Fruit fly (Drosophila melanogaster): ENCODE results near the gene CG9692.

The CG9692 gene

DNA sequence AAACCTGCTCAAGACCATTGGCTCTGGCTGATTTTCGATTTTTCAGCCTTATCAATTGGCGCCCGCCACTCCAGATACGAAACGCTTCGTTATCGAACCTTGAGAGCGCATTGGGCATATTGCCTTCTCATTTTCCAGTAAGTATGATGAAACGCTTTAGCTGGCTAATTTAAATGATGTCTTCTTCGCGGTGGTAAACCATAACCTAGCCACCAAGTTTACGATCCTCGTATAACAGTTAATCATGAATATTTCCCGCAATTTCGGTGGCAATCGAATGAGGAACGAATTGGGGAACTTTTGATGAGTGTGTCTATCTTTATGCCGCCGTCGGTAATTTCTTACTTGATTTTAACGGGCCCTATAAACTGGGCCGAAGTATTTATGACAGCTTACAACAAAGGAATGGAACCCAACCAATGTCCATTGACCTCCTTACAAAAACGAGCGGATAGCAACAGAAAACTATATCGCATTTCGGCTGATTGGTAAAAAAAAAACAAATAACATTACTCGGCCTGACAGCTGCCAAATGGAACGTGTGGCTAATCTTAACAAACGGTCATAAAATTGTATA, 38.3 kb upstream of the CG9692 start (continued):
- peak; percentile 4 for TF ChIP-seq Deaf1 (tag; optimal IDR thresholded peaks at IDR 0.05)
- TF ChIP-seq Fer3 (tag; optimal IDR thresholded peaks at IDR 0.05) = no peak
- peak; percentile 23 for TF ChIP-seq CG2678 (tag; optimal IDR thresholded peaks at IDR 0.05)
- peak; percentile 68 for TF ChIP-seq CG34376 (GFP tag; optimal IDR thresholded peaks at IDR 0.05)
- no peak for TF ChIP-seq ash1 (GFP tag; optimal IDR thresholded peaks at IDR 0.05)
- no peak for TF ChIP-seq mirr (GFP tag; optimal IDR thresholded peaks at IDR 0.05)
- TF ChIP-seq maf-S (GFP tag; optimal IDR thresholded peaks at IDR 0.05) = no peak
- TF ChIP-seq Med (GFP tag) = no peak
- no peak for TF ChIP-seq dysf (GFP tag; IDR thresholded peaks at IDR 0.05)
- no peak for TF ChIP-seq CG11695 (GFP tag; IDR thresholded peaks at IDR 0.05)
- no peak for TF ChIP-seq Spps (tag; optimal IDR thresholded peaks at IDR 0.05)
- TF ChIP-seq CG9932 (GFP tag; IDR thresholded peaks at IDR 0.05) = 0 out of 2 replicates have a peak, but pooled peaks have one; percentile 11
- no peak for TF ChIP-seq CG7271 (tag; optimal IDR thresholded peaks at IDR 0.05)
- no peak for TF ChIP-seq Pdp1 (GFP tag; optimal IDR thresholded peaks at IDR 0.05)
- TF ChIP-seq ci (GFP tag; IDR thresholded peaks at IDR 0.05) = no peak
- no peak for TF ChIP-seq chm (GFP tag; IDR thresholded peaks at IDR 0.05)
- peak; percentile 90 for TF ChIP-seq sd (tag; optimal IDR thresholded peaks at IDR 0.05)
- peak; percentile 24 for TF ChIP-seq Nf-YC (tag; optimal IDR thresholded peaks at IDR 0.05)
- TF ChIP-seq CG9817 (tag; optimal IDR thresholded peaks at IDR 0.05) = no peak
- TF ChIP-seq CG17186 (GFP tag; optimal IDR thresholded peaks at IDR 0.05) = no peak
- TF ChIP-seq MBD-R2 (GFP tag; IDR thresholded peaks at IDR 0.05) = no peak
- TF ChIP-seq CG12219 (GFP tag; optimal IDR thresholded peaks at IDR 0.05) = no peak
- no peak for TF ChIP-seq unpg (GFP tag; optimal IDR thresholded peaks at IDR 0.05)

DNA sequence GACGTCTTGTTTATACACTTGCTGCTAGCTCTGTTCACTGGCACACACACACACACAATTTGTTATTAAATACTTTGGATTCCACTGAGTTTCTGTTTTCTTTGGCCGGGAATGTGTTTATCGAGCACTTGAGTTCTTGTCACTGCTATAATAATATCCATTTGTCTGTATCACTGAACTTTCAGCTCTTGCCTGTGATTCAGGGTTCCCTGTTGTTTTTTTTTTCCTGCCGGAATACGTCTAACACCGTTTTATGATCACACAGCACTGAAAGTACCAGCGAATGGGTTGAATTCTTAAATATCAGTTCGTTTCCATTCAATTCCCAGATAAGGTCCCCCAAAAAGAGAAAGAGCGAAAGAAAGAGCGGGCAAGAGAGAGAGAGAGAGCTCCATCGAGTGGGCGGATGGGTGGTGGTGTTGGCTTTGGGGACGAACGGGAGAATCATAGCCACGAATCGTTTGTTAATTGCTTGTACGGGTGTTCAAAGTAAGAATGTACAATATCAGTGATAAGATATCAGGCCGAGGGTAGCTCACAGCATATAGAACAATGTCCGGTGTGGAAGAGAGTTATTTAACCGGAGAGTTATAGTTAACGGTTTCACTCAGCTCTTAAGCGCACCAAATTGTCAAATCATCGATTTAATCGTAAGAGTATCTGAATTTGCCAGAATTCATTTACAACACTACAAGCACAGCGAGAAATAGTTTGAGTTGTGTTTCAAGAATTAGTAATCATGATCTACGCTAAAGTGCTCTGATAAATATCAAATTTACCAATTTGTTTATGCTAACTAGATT, 36.9 kb upstream of the CG9692 start, which contains the start of gene Galphaf:
Gene Galphaf, minus strand, starts transcription at position 272 of the 803 bp plus-strand sequence.
- TF ChIP-seq Lim3 (GFP tag; IDR thresholded peaks at IDR 0.05) (0 out of 2 replicates have a peak, but pooled peaks have one; percentile 9), sens (GFP tag) (peak; percentile 52), nmo (GFP tag; optimal IDR thresholded peaks at IDR 0.05) (no peak), crc (GFP tag; optimal IDR thresholded peaks at IDR 0.05) (no peak), CG10543 (GFP tag; optimal IDR thresholded peaks at IDR 0.05) (peak; percentile 68), tio (GFP tag; optimal IDR thresholded peaks at IDR 0.05) (no peak), NC2α (GFP tag; optimal IDR thresholded peaks at IDR 0.05) (no peak), CG7271 (tag; optimal IDR thresholded peaks at IDR 0.05) (no peak), cas (GFP tag; IDR thresholded peaks at IDR 0.05) (no peak), Hey (tag; optimal IDR thresholded peaks at IDR 0.05) (peak; percentile 92), sug (tag; optimal IDR thresholded peaks at IDR 0.05) (peak; percentile 54), ken (GFP tag; IDR thresholded peaks at IDR 0.05) (no peak), CG32772 (GFP tag; IDR thresholded peaks at IDR 0.05) (no peak), CG10565 (GFP tag; optimal IDR thresholded peaks at IDR 0.05) (no peak), CG2199 (GFP tag; IDR thresholded peaks at IDR 0.05) (peak; percentile 72; the same call in 2 of the 3 replicates), HmgZ (tag; optimal IDR thresholded peaks at IDR 0.05) (peak; percentile 21), CG14860 (GFP tag; IDR thresholded peaks at IDR 0.05; ENCODE audit: partially characterized antibody) (no peak), Atf3 (GFP tag; optimal IDR thresholded peaks at IDR 0.05) (no peak), Elba2 (GFP tag; optimal IDR thresholded peaks at IDR 0.05) (no peak), CG3995 (GFP tag; optimal IDR thresholded peaks at IDR 0.05) (peak; percentile 49), CG12942 (GFP tag; optimal IDR thresholded peaks at IDR 0.05) (no peak), CG2889 (GFP tag; IDR thresholded peaks at IDR 0.05) (no peak), CG7556 (GFP tag; optimal IDR thresholded peaks at IDR 0.05) (no peak), Hmr (GFP tag; optimal IDR thresholded peaks at IDR 0.05) (peak; percentile 3), C15 (GFP tag; IDR thresholded peaks at IDR 0.05) (0 out of 3 replicates have a peak, but pooled peaks have one; percentile 26), Dll (GFP tag; IDR thresholded peaks at IDR 0.05; ENCODE audit: partially characterized antibody) (peak; percentile 17; the same call in 1 of the 4 replicates), Dp (GFP tag; optimal IDR thresholded peaks at IDR 0.05) (no peak)

Measured in whole organism, embryonic.